Worm (Caenorhabditis elegans): ENCODE results near the gene ZK1240.1.

DNA sequence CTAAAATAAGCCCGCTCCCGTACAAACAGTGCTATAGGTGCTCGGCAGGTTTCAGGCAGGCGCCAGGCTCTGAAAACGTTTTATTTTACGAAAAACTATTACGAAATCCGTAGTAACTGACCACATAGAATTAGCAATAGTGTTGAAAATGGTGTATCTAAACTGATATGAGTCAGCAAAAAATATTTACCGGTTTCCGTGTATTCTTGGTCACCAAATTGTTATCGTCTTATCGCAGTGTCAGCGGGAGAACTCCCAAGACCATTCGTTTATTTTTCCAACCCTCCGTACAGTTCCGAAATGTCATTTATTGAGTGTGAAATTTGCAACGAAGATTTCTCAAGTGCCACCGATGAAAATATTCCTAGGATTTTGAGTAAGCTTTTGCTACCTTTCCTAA lies 3.0 kb downstream of the ZK1240.1 start, which contains the start of gene F43C11.8:
- TF ChIP-seq nhr-11 (tag; optimal IDR thresholded peaks at IDR 0.05) = no peak
- TF ChIP-seq egl-13 (tag; optimal IDR thresholded peaks at IDR 0.05) = no peak
- no peak for TF ChIP-seq ceh-90 (tag; optimal IDR thresholded peaks at IDR 0.05)
- no peak for TF ChIP-seq unc-86 (tag; optimal IDR thresholded peaks at IDR 0.05)
- no peak for TF ChIP-seq elt-2 (tag; optimal IDR thresholded peaks at IDR 0.05)
- TF ChIP-seq dpl-1 (GFP tag; optimal IDR thresholded peaks at IDR 0.05) = no peak
- TF ChIP-seq nhr-12 (tag; optimal IDR thresholded peaks at IDR 0.05) = no peak
- no peak for TF ChIP-seq elt-3 (tag; optimal IDR thresholded peaks at IDR 0.05)
- no peak for TF ChIP-seq nhr-76 (tag; optimal IDR thresholded peaks at IDR 0.05)
- TF ChIP-seq nhr-71 (tag; optimal IDR thresholded peaks at IDR 0.05) = no peak
- no peak for TF ChIP-seq pqm-1 (tag; optimal IDR thresholded peaks at IDR 0.05)

Measured in whole organism, L1 larva.